Fruit fly (Drosophila melanogaster): ENCODE results near the gene CG14506.

Gene CG14506

dm6 chr3R:29251418-29251817 lies 45.6 kb downstream of the CG14506 start (continued):
- TF ChIP-seq H2.0 (GFP tag; IDR thresholded peaks at IDR 0.05) (no peak), tin (GFP tag; optimal IDR thresholded peaks at IDR 0.05) (peak; percentile 27), bcd (GFP tag; optimal IDR thresholded peaks at IDR 0.05) (no peak), Ptx1 (GFP tag; IDR thresholded peaks at IDR 0.05) (0 out of 2 replicates have a peak, but pooled peaks have one; percentile 12), CG1792 (GFP tag; optimal IDR thresholded peaks at IDR 0.05) (no peak), Hr51 (GFP tag; optimal IDR thresholded peaks at IDR 0.05) (peak in 1 of 2 experiments; percentile 7), Xbp1 (GFP tag; optimal IDR thresholded peaks at IDR 0.05) (peak; percentile 54), maf-S (GFP tag; optimal IDR thresholded peaks at IDR 0.05) (no peak), pzg (GFP tag; optimal IDR thresholded peaks at IDR 0.05) (peak; percentile 33), CG8281 (tag; optimal IDR thresholded peaks at IDR 0.05) (no peak), CG6272 (GFP tag; IDR thresholded peaks at IDR 0.05) (peak; percentile 30; the same call in 1 of the 2 replicates), tgo (GFP tag; IDR thresholded peaks at IDR 0.05) (no peak), fd102C (GFP tag; optimal IDR thresholded peaks at IDR 0.05) (peak; percentile 1), hb (GFP tag; IDR thresholded peaks at IDR 0.05; ENCODE audit: partially characterized antibody) (0 out of 3 replicates have a peak, but pooled peaks have one; percentile 36), lbe (GFP tag; optimal IDR thresholded peaks at IDR 0.05) (peak; percentile 11), CG8478 (optimal IDR thresholded peaks at IDR 0.05) (no peak)

DNA sequence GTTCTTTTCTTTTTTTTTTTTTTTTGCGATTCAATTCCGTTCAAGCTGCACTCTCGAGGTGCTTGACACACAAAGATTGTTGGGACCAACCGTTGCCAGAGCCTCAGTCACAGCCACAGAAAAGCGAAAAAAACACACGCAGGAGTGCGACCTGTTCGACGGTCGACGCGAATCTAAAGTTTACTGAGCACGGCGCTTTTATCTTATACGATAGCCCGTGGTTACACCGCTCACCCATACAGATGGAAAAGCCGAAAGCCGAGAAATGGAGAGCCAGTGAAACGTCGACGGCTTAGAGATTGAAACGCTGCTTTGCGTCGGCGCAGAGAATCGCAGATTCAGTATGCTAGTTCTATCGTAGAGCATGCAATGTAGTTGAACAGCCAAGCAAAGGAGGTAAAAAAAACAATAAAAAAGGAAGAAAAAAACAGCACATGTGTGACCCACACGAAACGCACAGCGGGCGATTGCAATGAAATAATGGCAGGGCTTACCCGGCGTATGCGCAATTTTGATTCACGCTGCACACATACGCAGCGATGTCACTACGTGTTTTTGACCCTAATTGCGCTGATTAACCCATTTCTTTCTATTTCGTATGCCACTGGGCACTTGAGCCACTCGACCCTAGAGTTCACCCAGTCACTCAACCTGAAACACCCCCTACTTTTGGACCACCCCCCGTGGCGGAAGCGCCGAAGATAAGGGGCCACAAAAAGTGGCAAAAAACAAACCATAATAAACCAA lies 46.5 kb downstream of the CG14506 start, which contains the start of gene SP1029:
TSS of gene SP1029 (minus strand) at position 180 of the 747 bp plus-strand sequence.
- TF ChIP-seq lov (optimal IDR thresholded peaks at IDR 0.05) (no peak), lov (GFP tag; IDR thresholded peaks at IDR 0.05) (no peak), CG12659 (GFP tag; optimal IDR thresholded peaks at IDR 0.05) (no peak), CG10462 (GFP tag; optimal IDR thresholded peaks at IDR 0.05) (no peak), chinmo (GFP tag; IDR thresholded peaks at IDR 0.05; ENCODE audit: partially characterized antibody) (0 out of 4 replicates have a peak, but pooled peaks have one; percentile 60), ewg (GFP tag; optimal IDR thresholded peaks at IDR 0.05) (peak; percentile 24), bigmax (GFP tag; optimal IDR thresholded peaks at IDR 0.05) (no peak), Abd-B (GFP tag; optimal IDR thresholded peaks at IDR 0.05) (no peak), HLH4C (GFP tag; IDR thresholded peaks at IDR 0.05; ENCODE audit: partially characterized antibody) (no peak), CG14014 (GFP tag; IDR thresholded peaks at IDR 0.05) (no peak), bbx (GFP tag; IDR thresholded peaks at IDR 0.05; ENCODE audit: partially characterized antibody) (no peak), CG7372 (GFP tag; IDR thresholded peaks at IDR 0.05) (peak; percentile 73; the same call in 1 of the 2 replicates), CG11247 (GFP tag; IDR thresholded peaks at IDR 0.05) (no peak), tna (GFP tag; IDR thresholded peaks at IDR 0.05; ENCODE audit: partially characterized antibody) (no peak), mirr (GFP tag; optimal IDR thresholded peaks at IDR 0.05) (no peak), salm (tag; optimal IDR thresholded peaks at IDR 0.05) (no peak), mld (GFP tag; IDR thresholded peaks at IDR 0.05; ENCODE audit: partially characterized antibody) (0 out of 3 replicates have a peak, but pooled peaks have one; percentile 20), Optix (GFP tag; IDR thresholded peaks at IDR 0.05) (0 out of 3 replicates have a peak, but pooled peaks have one; percentile 12), Hand (GFP tag; optimal IDR thresholded peaks at IDR 0.05) (no peak), org-1 (GFP tag; optimal IDR thresholded peaks at IDR 0.05) (no peak), chm (GFP tag; IDR thresholded peaks at IDR 0.05) (no peak), CG12071 (GFP tag; optimal IDR thresholded peaks at IDR 0.05) (no peak), dati (GFP tag; IDR thresholded peaks at IDR 0.05) (no peak), Scr (GFP tag; IDR thresholded peaks at IDR 0.05; ENCODE audit: partially characterized antibody) (peak; percentile 21; the same call in 1 of the 2 replicates), CG6654 (GFP tag; optimal IDR thresholded peaks at IDR 0.05) (no peak), cg (GFP tag; optimal IDR thresholded peaks at IDR 0.05) (peak; percentile 15), Hr78 (GFP tag; optimal IDR thresholded peaks at IDR 0.05) (no peak), B-H2 (GFP tag; optimal IDR thresholded peaks at IDR 0.05) (no peak), CG3281 (GFP tag; optimal IDR thresholded peaks at IDR 0.05) (no peak), Dll (GFP tag; IDR thresholded peaks at IDR 0.05; ENCODE audit: partially characterized antibody) (no peak), Deaf1 (tag; optimal IDR thresholded peaks at IDR 0.05) (peak; percentile 76)

All from whole organism, embryonic.